Fruit fly (Drosophila melanogaster): ENCODE data around the gene Cpr72Eb.
A peak's percentile ranks its signal among the peaks of the same experiment; 100 is the strongest.

Gene Cpr72Eb

dm6 chr3L:16408609-16409439 lies 44.1 kb downstream of the Cpr72Eb start (continued):
- TF ChIP-seq Bteb2 (GFP tag; optimal IDR thresholded peaks at IDR 0.05) = no peak
- peak; percentile 34 for TF ChIP-seq CrebB (tag; optimal IDR thresholded peaks at IDR 0.05)
- peak; percentile 33 for TF ChIP-seq CG1792 (GFP tag; optimal IDR thresholded peaks at IDR 0.05)
- peak; percentile 91 for TF ChIP-seq ac (GFP tag; optimal IDR thresholded peaks at IDR 0.05)
- no peak for TF ChIP-seq Sin3A (optimal IDR thresholded peaks at IDR 0.05)
- TF ChIP-seq Jarid2 (GFP tag; optimal IDR thresholded peaks at IDR 0.05) = peak; percentile 21
- TF ChIP-seq CG13287 (GFP tag; IDR thresholded peaks at IDR 0.05; ENCODE audit: partially characterized antibody) = no peak
- peak; percentile 56 for TF ChIP-seq wek (GFP tag; optimal IDR thresholded peaks at IDR 0.05)
- no peak for TF ChIP-seq disco-r (GFP tag; optimal IDR thresholded peaks at IDR 0.05)
- no peak for TF ChIP-seq CG10147 (GFP tag; optimal IDR thresholded peaks at IDR 0.05)
- TF ChIP-seq odd (GFP tag; optimal IDR thresholded peaks at IDR 0.05) = no peak
- no peak for TF ChIP-seq pzg (GFP tag; optimal IDR thresholded peaks at IDR 0.05)
- TF ChIP-seq sqz (GFP tag; optimal IDR thresholded peaks at IDR 0.05) = no peak
- TF ChIP-seq Xbp1 (GFP tag; optimal IDR thresholded peaks at IDR 0.05) = no peak
- no peak for TF ChIP-seq Usf (GFP tag; optimal IDR thresholded peaks at IDR 0.05)
- no peak for TF ChIP-seq Dbx (GFP tag; IDR thresholded peaks at IDR 0.05)
- peak; percentile 12 for TF ChIP-seq Dad (GFP tag; optimal IDR thresholded peaks at IDR 0.05)
- no peak for TF ChIP-seq klu (GFP tag; IDR thresholded peaks at IDR 0.05)
- TF ChIP-seq CG30403 (GFP tag; optimal IDR thresholded peaks at IDR 0.05) = no peak
- no peak for TF ChIP-seq exex (tag; optimal IDR thresholded peaks at IDR 0.05)
- TF ChIP-seq bbx (GFP tag; IDR thresholded peaks at IDR 0.05; ENCODE audit: partially characterized antibody) = no peak
- TF ChIP-seq sna (GFP tag; IDR thresholded peaks at IDR 0.05; ENCODE audit: partially characterized antibody) = no peak
- TF ChIP-seq nau (GFP tag; optimal IDR thresholded peaks at IDR 0.05) = no peak
- TF ChIP-seq NC2β (GFP tag; optimal IDR thresholded peaks at IDR 0.05) = peak; percentile 59
- peak; percentile 72 for TF ChIP-seq CG17568 (GFP tag; optimal IDR thresholded peaks at IDR 0.05)
- peak; percentile 12 for TF ChIP-seq CG9797 (GFP tag; optimal IDR thresholded peaks at IDR 0.05)
- peak; percentile 46 for TF ChIP-seq nerfin-1 (tag; optimal IDR thresholded peaks at IDR 0.05)
- TF ChIP-seq twi (tag; optimal IDR thresholded peaks at IDR 0.05) = no peak
- TF ChIP-seq tap (tag; optimal IDR thresholded peaks at IDR 0.05) = no peak
- TF ChIP-seq CG11398 (GFP tag; optimal IDR thresholded peaks at IDR 0.05) = peak; percentile 46
- TF ChIP-seq CG13894 (tag; optimal IDR thresholded peaks at IDR 0.05) = no peak
- TF ChIP-seq CG4617 (GFP tag; optimal IDR thresholded peaks at IDR 0.05; ENCODE audit: borderline replicate concordance) = no peak
- no peak for TF ChIP-seq CG12299 (tag; optimal IDR thresholded peaks at IDR 0.05)
- peak; percentile 70 for TF ChIP-seq org-1 (GFP tag; optimal IDR thresholded peaks at IDR 0.05)
- peak; percentile 78 for TF ChIP-seq CG7745 (tag; optimal IDR thresholded peaks at IDR 0.05)
- 0 out of 2 replicates have a peak, but pooled peaks have one; percentile 19 for TF ChIP-seq peb (GFP tag; IDR thresholded peaks at IDR 0.05)
- TF ChIP-seq Max (GFP tag; optimal IDR thresholded peaks at IDR 0.05) = peak; percentile 34
- TF ChIP-seq CG7987 (GFP tag; optimal IDR thresholded peaks at IDR 0.05) = peak; percentile 4
- peak; percentile 32 for TF ChIP-seq YL-1 (GFP tag; optimal IDR thresholded peaks at IDR 0.05)
- peak; percentile 10 for TF ChIP-seq cato (GFP tag; optimal IDR thresholded peaks at IDR 0.05; ENCODE audit: borderline replicate concordance)
- TF ChIP-seq CG33213 (GFP tag; optimal IDR thresholded peaks at IDR 0.05) = peak; percentile 48
- peak; percentile 65 for TF ChIP-seq CG8290 (GFP tag; optimal IDR thresholded peaks at IDR 0.05)
- TF ChIP-seq CG8290 (tag; optimal IDR thresholded peaks at IDR 0.05) = peak in 1 of 2 experiments; percentile 80
- TF ChIP-seq MBD-R2 (GFP tag; IDR thresholded peaks at IDR 0.05) = no peak
- TF ChIP-seq Stat92E (GFP tag; optimal IDR thresholded peaks at IDR 0.05) = no peak
- peak; percentile 18 for TF ChIP-seq Sox100B (GFP tag; optimal IDR thresholded peaks at IDR 0.05)
- TF ChIP-seq CG11456 (GFP tag; IDR thresholded peaks at IDR 0.05) = no peak
- TF ChIP-seq Elba2 (GFP tag; optimal IDR thresholded peaks at IDR 0.05) = no peak
- TF ChIP-seq CG1602 (GFP tag; optimal IDR thresholded peaks at IDR 0.05) = peak; percentile 3
